Fruit fly (Drosophila melanogaster): ENCODE data around the gene primo-1.
A peak's percentile ranks its signal among the peaks of the same experiment; 100 is the strongest.

Gene primo-1

DNA sequence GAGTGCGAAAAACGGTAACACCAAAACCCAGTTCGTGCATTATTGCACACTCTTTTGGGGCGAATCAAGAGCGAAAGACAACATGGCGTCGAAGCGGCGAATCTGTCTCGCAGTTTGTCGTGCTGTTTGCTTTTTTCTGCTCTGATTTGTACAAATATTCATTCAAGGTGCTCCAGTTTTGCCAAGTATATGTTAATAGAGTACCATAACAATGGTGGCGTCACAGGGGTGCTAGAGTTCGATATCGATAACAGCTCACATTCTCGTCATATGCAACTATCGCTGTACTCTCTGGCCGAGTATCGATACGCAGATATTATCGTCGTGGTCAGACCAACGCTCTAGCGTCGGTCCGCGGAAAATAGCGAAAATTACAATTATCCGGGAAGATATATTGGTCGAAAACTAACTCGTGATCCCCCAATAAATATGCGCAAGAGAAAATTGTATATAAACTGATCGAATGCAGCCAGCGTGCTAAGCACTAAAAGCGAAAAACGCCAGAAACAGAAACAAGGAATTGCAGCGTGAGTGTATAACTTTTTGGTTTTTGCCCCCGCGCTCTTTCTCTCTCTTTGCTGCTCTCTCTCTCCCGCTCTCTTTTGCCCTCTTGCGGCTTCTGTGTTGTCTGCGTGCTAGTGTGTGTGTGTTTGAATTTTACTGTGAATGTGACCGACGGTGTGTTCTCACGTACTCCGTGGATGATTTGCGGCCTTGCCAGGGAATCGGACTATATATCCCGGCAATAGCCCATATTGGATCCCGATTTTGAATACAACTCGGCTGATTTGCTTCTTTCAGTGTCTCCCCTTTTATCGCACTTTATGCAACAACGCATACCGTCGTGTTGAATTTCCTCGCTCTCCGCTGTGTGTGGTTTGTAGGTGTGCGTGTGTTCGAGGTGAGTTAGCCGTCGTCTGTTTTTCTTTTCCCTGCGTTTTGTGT is 27.7 kb downstream of the primo-1 start, which contains the start of gene flfl (continued):
- TF ChIP-seq CG1024 (GFP tag; IDR thresholded peaks at IDR 0.05) = no peak
- TF ChIP-seq Trl (optimal IDR thresholded peaks at IDR 0.05) = peak; percentile 100
- TF ChIP-seq Trl (GFP tag; optimal IDR thresholded peaks at IDR 0.05) = peak; percentile 61
- no peak for TF ChIP-seq pfk (GFP tag; optimal IDR thresholded peaks at IDR 0.05)
- no peak for TF ChIP-seq dan (GFP tag; IDR thresholded peaks at IDR 0.05)
- no peak for TF ChIP-seq CG30431 (GFP tag; optimal IDR thresholded peaks at IDR 0.05)
- no peak for TF ChIP-seq gem (tag; optimal IDR thresholded peaks at IDR 0.05)
- TF ChIP-seq hb (GFP tag; IDR thresholded peaks at IDR 0.05; ENCODE audit: partially characterized antibody) = no peak
- TF ChIP-seq HmgD (GFP tag; optimal IDR thresholded peaks at IDR 0.05) = peak; percentile 49
- TF ChIP-seq sob (GFP tag; IDR thresholded peaks at IDR 0.05) = no peak
- TF ChIP-seq CG31365 (tag; optimal IDR thresholded peaks at IDR 0.05) = no peak
- TF ChIP-seq sd (tag; optimal IDR thresholded peaks at IDR 0.05) = peak; percentile 33
- TF ChIP-seq CG4820 (GFP tag; optimal IDR thresholded peaks at IDR 0.05) = no peak
- TF ChIP-seq CG15073 (GFP tag; optimal IDR thresholded peaks at IDR 0.05) = no peak
- no peak for TF ChIP-seq gt (GFP tag; IDR thresholded peaks at IDR 0.05)
- TF ChIP-seq CG10209 (GFP tag; optimal IDR thresholded peaks at IDR 0.05) = no peak
- peak; percentile 54 for TF ChIP-seq trem (tag; optimal IDR thresholded peaks at IDR 0.05)
- peak; percentile 18 for TF ChIP-seq CG33213 (GFP tag; optimal IDR thresholded peaks at IDR 0.05)
- no peak for TF ChIP-seq da (GFP tag; optimal IDR thresholded peaks at IDR 0.05)
- no peak for TF ChIP-seq grau (tag; optimal IDR thresholded peaks at IDR 0.05)
- TF ChIP-seq CG9437 (GFP tag; optimal IDR thresholded peaks at IDR 0.05) = peak; percentile 64
- TF ChIP-seq CG18011 (GFP tag; optimal IDR thresholded peaks at IDR 0.05) = peak; percentile 21
- TF ChIP-seq BtbVII (GFP tag; optimal IDR thresholded peaks at IDR 0.05) = peak; percentile 19
- no peak for TF ChIP-seq chn (GFP tag; optimal IDR thresholded peaks at IDR 0.05)
- no peak for TF ChIP-seq Fer2 (tag; optimal IDR thresholded peaks at IDR 0.05)
- TF ChIP-seq Antp (GFP tag; optimal IDR thresholded peaks at IDR 0.05) = no peak
- TF ChIP-seq ssp (GFP tag; IDR thresholded peaks at IDR 0.05) = no peak
- peak; percentile 26 for TF ChIP-seq D (optimal IDR thresholded peaks at IDR 0.05)
- no peak for TF ChIP-seq D (GFP tag; optimal IDR thresholded peaks at IDR 0.05)
- TF ChIP-seq CG3847 (GFP tag; IDR thresholded peaks at IDR 0.05) = no peak
- TF ChIP-seq CG4424 (GFP tag; optimal IDR thresholded peaks at IDR 0.05) = no peak
- no peak for TF ChIP-seq esg (GFP tag; conservative IDR thresholded peaks at IDR 0.05)
- no peak for TF ChIP-seq HLH3B (GFP tag; IDR thresholded peaks at IDR 0.05)
- no peak for TF ChIP-seq Sry-β (GFP tag; optimal IDR thresholded peaks at IDR 0.05)
- peak; percentile 63 for TF ChIP-seq gfzf (GFP tag; optimal IDR thresholded peaks at IDR 0.05)
- no peak for TF ChIP-seq CG17802 (tag; optimal IDR thresholded peaks at IDR 0.05)
- no peak for TF ChIP-seq aop (GFP tag; IDR thresholded peaks at IDR 0.05)
- TF ChIP-seq CG2712 (tag; optimal IDR thresholded peaks at IDR 0.05) = peak; percentile 30
- peak; percentile 22 for TF ChIP-seq CG16863 (GFP tag; optimal IDR thresholded peaks at IDR 0.05)
- TF ChIP-seq H15 (GFP tag; IDR thresholded peaks at IDR 0.05) = no peak
- TF ChIP-seq CG9609 (GFP tag; optimal IDR thresholded peaks at IDR 0.05) = no peak
- no peak for TF ChIP-seq gce (GFP tag; IDR thresholded peaks at IDR 0.05)
- no peak for TF ChIP-seq PHDP (tag; optimal IDR thresholded peaks at IDR 0.05)
- TF ChIP-seq Asciz (GFP tag; optimal IDR thresholded peaks at IDR 0.05) = no peak
- no peak for TF ChIP-seq CG13296 (GFP tag; optimal IDR thresholded peaks at IDR 0.05)
- TF ChIP-seq Vsx1 (GFP tag; optimal IDR thresholded peaks at IDR 0.05) = no peak
- TF ChIP-seq br (optimal IDR thresholded peaks at IDR 0.05) = no peak
- no peak for TF ChIP-seq ash1 (GFP tag; optimal IDR thresholded peaks at IDR 0.05)
- no peak for TF ChIP-seq vnd (GFP tag; IDR thresholded peaks at IDR 0.05; ENCODE audit: partially characterized antibody)
- TF ChIP-seq CG10267 (tag; optimal IDR thresholded peaks at IDR 0.05) = peak; percentile 82
